Worm (Caenorhabditis elegans) whole organism, L1 larva: ENCODE data around the gene srt-44.

Experiments used
- nhr-11 ChIP-seq: fragments of 150-350 bp; optimal IDR thresholded peaks from 2 replicates; lab custom pipeline; 2014; ENCODE audit warnings: missing biosample characterization, missing genetic modification characterization
- unc-130 ChIP-seq: fragments of 150-350 bp; optimal IDR thresholded peaks from 2 replicates; lab custom pipeline; 2017; ENCODE audit warnings: missing biosample characterization, missing genetic modification characterization, inconsistent platforms
- unc-62 ChIP-seq: fragments of 150-350 bp; optimal IDR thresholded peaks from 2 replicates; lab custom pipeline; 2014; ENCODE audit warnings: missing biosample characterization, missing genetic modification reagents, missing genetic modification characterization

DNA sequence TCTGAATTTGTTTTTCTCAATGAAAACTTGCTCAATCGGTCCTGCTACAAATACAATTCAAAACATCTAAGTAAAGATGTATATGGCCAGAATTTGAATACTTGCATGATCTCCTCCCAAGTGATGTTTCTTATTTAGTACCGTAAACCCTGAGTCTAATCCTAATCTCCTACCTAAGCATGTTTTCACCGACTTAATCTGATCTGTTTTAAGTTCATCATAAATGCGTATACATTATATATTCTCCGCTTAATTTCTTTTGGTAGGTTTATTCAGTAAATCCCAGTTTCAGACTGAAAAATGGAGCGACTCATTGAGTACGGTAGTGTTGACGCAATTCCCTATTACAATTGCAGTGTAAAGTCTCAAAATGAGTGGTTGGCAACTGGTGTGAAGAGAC lies 29.0 kb upstream of the srt-44 start, which contains the start of gene srt-50:
- no peak for TF ChIP-seq unc-62
- TF ChIP-seq nhr-11 (tag; lab: Kevin White, UChicago), result no peak
- TF ChIP-seq unc-130, result no peak
